Fruit fly (Drosophila melanogaster) whole organism, embryonic: ENCODE data around the gene Sap30.

Experiments used
- Adf1 ChIP-seq: fragments of 200-800 bp; sonication (Bioruptor generic); IDR thresholded peaks from 2 replicates; pipeline ENCODE4 v1.3.6; 2022; ENCODE audit warnings: missing biosample characterization, missing genetic modification characterization
- CG11398 ChIP-seq: fragments of 200-800 bp; sonication (Bioruptor generic); optimal IDR thresholded peaks from 2 replicates; lab custom pipeline; 2016; ENCODE audit warnings: missing biosample characterization, missing genetic modification characterization
- CG13123 ChIP-seq: fragments of 200-800 bp; sonication (Bioruptor generic); optimal IDR thresholded peaks from 2 replicates; lab custom pipeline; 2016; ENCODE audit warnings: missing biosample characterization, missing genetic modification characterization
- CG1529 ChIP-seq: fragments of 200-800 bp; sonication (Bioruptor generic); optimal IDR thresholded peaks from 3 replicates; lab custom pipeline; 2018; ENCODE audit warnings: missing biosample characterization, missing genetic modification characterization
- CG17385 ChIP-seq: fragments of 200-800 bp; sonication (Bioruptor generic); optimal IDR thresholded peaks from 3 replicates; lab custom pipeline; 2018; ENCODE audit warnings: missing biosample characterization, mild to moderate bottlenecking, missing genetic modification characterization
- CG2120 ChIP-seq: fragments of 200-800 bp; sonication (Bioruptor generic); optimal IDR thresholded peaks from 3 replicates; lab custom pipeline; 2016; ENCODE audit warnings: missing biosample characterization, missing genetic modification characterization
- CG2202 ChIP-seq: fragments of 200-800 bp; sonication (Bioruptor generic); optimal IDR thresholded peaks from 2 replicates; lab custom pipeline; 2018; ENCODE audit warnings: missing biosample characterization, mild to moderate bottlenecking, missing genetic modification characterization
- CG3847 ChIP-seq: fragments of 200-800 bp; sonication (Bioruptor generic); IDR thresholded peaks from 2 replicates; pipeline ENCODE4 v1.3.6; 2022; ENCODE audit warnings: missing biosample characterization, missing genetic modification characterization
- CG4282 ChIP-seq: fragments of 200-800 bp; sonication (Bioruptor generic); optimal IDR thresholded peaks from 2 replicates; lab custom pipeline; 2016; ENCODE audit warnings: missing biosample characterization, missing genetic modification characterization
- CG6175 ChIP-seq: fragments of 200-800 bp; sonication (Bioruptor generic); IDR thresholded peaks from 3 replicates; pipeline ENCODE4 v1.3.6; 2022; ENCODE audit warnings: missing biosample characterization, missing genetic modification characterization
- CG6813 ChIP-seq: fragments of 200-800 bp; sonication (Bioruptor generic); optimal IDR thresholded peaks from 2 replicates; lab custom pipeline; 2017; ENCODE audit warnings: missing biosample characterization, missing genetic modification characterization, mild to moderate bottlenecking, moderate library complexity, missing genetic modification reagents
- CG7556 ChIP-seq: fragments of 200-800 bp; sonication (Bioruptor generic); optimal IDR thresholded peaks from 2 replicates; lab custom pipeline; 2017; ENCODE audit warnings: missing biosample characterization, mild to moderate bottlenecking, missing genetic modification characterization
- CG7745 ChIP-seq: fragments of 200-800 bp; sonication (Bioruptor generic); optimal IDR thresholded peaks from 2 replicates; lab custom pipeline; 2018; ENCODE audit warnings: missing biosample characterization, mild to moderate bottlenecking, missing genetic modification characterization, moderate library complexity
- CG9727 ChIP-seq: fragments of 200-800 bp; sonication (Bioruptor generic); optimal IDR thresholded peaks from 3 replicates; lab custom pipeline; 2017; ENCODE audit warnings: missing biosample characterization, mild to moderate bottlenecking, missing genetic modification characterization
- CoRest ChIP-seq: fragments of 200-800 bp; sonication (Bioruptor generic); optimal IDR thresholded peaks from 3 replicates; lab custom pipeline; 2018; ENCODE audit warnings: missing biosample characterization, mild to moderate bottlenecking, missing genetic modification characterization, moderate library complexity
- Dbx ChIP-seq: fragments of 200-800 bp; sonication (Bioruptor generic); IDR thresholded peaks from 3 replicates; pipeline ENCODE4 v1.3.6; 2022; ENCODE audit warnings: missing biosample characterization, missing genetic modification characterization
- Ets65A ChIP-seq: fragments of 200-800 bp; sonication (Bioruptor generic); peaks from one replicate; lab custom pipeline; 2016; ENCODE audit warnings: missing biosample characterization, missing genetic modification characterization
- GATAe ChIP-seq: fragments of 200-800 bp; sonication (Bioruptor generic); conservative IDR thresholded peaks from 2 replicates; pipeline ENCODE4 v1.3.6; 2022; ENCODE audit warnings: missing biosample characterization, missing genetic modification characterization
- Myb ChIP-seq: fragments of 200-800 bp; sonication (Bioruptor generic); optimal IDR thresholded peaks from 2 replicates; lab custom pipeline; 2016; ENCODE audit warnings: missing biosample characterization, missing genetic modification characterization
- Neu2 ChIP-seq: fragments of 200-800 bp; sonication (Bioruptor generic); optimal IDR thresholded peaks from 3 replicates; lab custom pipeline; 2016; ENCODE audit warnings: missing biosample characterization, missing genetic modification characterization, borderline replicate concordance
- Oaz ChIP-seq: fragments of 200-800 bp; sonication (Bioruptor generic); IDR thresholded peaks from 2 replicates; pipeline ENCODE4 v1.3.6; 2022; ENCODE audit warnings: missing biosample characterization, missing genetic modification characterization
- Sox100B ChIP-seq: fragments of 200-800 bp; sonication (Bioruptor generic); optimal IDR thresholded peaks from 3 replicates; lab custom pipeline; 2018; ENCODE audit warnings: missing biosample characterization, mild to moderate bottlenecking, missing genetic modification characterization
- Sry-β ChIP-seq: fragments of 200-800 bp; sonication (Bioruptor generic); optimal IDR thresholded peaks from 2 replicates; lab custom pipeline; 2018; ENCODE audit warnings: missing biosample characterization, mild to moderate bottlenecking, missing genetic modification characterization, moderate library complexity
- Vsx1 ChIP-seq: fragments of 200-800 bp; sonication (Bioruptor generic); optimal IDR thresholded peaks from 2 replicates; lab custom pipeline; 2017; ENCODE audit warnings: missing biosample characterization, mild to moderate bottlenecking, missing genetic modification characterization, missing genetic modification reagents
- bigmax ChIP-seq: fragments of 200-800 bp; sonication (Bioruptor generic); optimal IDR thresholded peaks from 2 replicates; lab custom pipeline; 2018; ENCODE audit warnings: missing biosample characterization, mild to moderate bottlenecking, missing genetic modification characterization
- bsh ChIP-seq, 2 experiments: fragments of 200-800 bp; sonication (Bioruptor generic); optimal IDR thresholded peaks; 2 replicates each; lab custom pipeline; 2017 to 2018; ENCODE audit warnings: mild to moderate bottlenecking in 2 of 2, missing biosample characterization in 2 of 2, missing genetic modification characterization in 2 of 2, moderate library complexity in 1 of 2
- crol ChIP-seq: fragments of 200-800 bp; sonication (Bioruptor generic); IDR thresholded peaks from 2 replicates; pipeline ENCODE4 v1.3.6; 2022; ENCODE audit warnings: missing biosample characterization, missing genetic modification characterization
- dmrt99B ChIP-seq: fragments of 200-800 bp; sonication (Bioruptor generic); optimal IDR thresholded peaks from 2 replicates; lab custom pipeline; 2018; ENCODE audit warnings: missing biosample characterization, mild to moderate bottlenecking, missing genetic modification characterization, moderate library complexity
- fd3F ChIP-seq: fragments of 200-800 bp; sonication (Bioruptor generic); optimal IDR thresholded peaks from 2 replicates; lab custom pipeline; 2018; ENCODE audit warnings: missing biosample characterization, mild to moderate bottlenecking, missing genetic modification characterization, moderate library complexity
- fu2 ChIP-seq: fragments of 200-800 bp; sonication (Bioruptor generic); optimal IDR thresholded peaks from 2 replicates; lab custom pipeline; 2016; ENCODE audit warnings: missing biosample characterization, missing genetic modification characterization
- gem ChIP-seq: fragments of 200-800 bp; sonication (Bioruptor generic); optimal IDR thresholded peaks from 2 replicates; lab custom pipeline; 2019; ENCODE audit warnings: missing biosample characterization, mild to moderate bottlenecking, missing genetic modification characterization, moderate library complexity
- gfzf ChIP-seq: fragments of 200-800 bp; sonication (Bioruptor generic); optimal IDR thresholded peaks from 2 replicates; lab custom pipeline; 2016; ENCODE audit warnings: missing biosample characterization, mild to moderate bottlenecking, missing genetic modification characterization, moderate library complexity
- gsb ChIP-seq: fragments of 200-800 bp; sonication (Bioruptor generic); IDR thresholded peaks from 2 replicates; pipeline ENCODE4 v1.3.6; 2022; ENCODE audit warnings: missing biosample characterization, missing genetic modification characterization
- hkb ChIP-seq, 2 experiments: fragments of 200-800 bp in 1 of 2; fragments of >200 bp in 1 of 2; sonication (Bioruptor generic) in 1 of 2; IDR thresholded peaks in 1 of 2; optimal IDR thresholded peaks in 1 of 2; 2 replicates each; pipeline versions ENCODE4 v1.3.6 to Lab custom; 2017 to 2022; ENCODE audit warnings: missing biosample characterization in 1 of 2, missing genetic modification characterization in 1 of 2
- lbe ChIP-seq: fragments of 200-800 bp; sonication (Bioruptor generic); optimal IDR thresholded peaks from 2 replicates; lab custom pipeline; 2016; ENCODE audit warnings: missing biosample characterization, mild to moderate bottlenecking, missing genetic modification characterization
- pum ChIP-seq: fragments of 200-800 bp; sonication (Bioruptor generic); optimal IDR thresholded peaks from 2 replicates; lab custom pipeline; 2016; ENCODE audit warnings: missing biosample characterization, missing genetic modification characterization
- ranshi ChIP-seq: fragments of 200-800 bp; sonication (Bioruptor generic); IDR thresholded peaks from 2 replicates; pipeline ENCODE4 v1.3.6; 2022; ENCODE audit warnings: missing biosample characterization, missing genetic modification characterization
- row ChIP-seq: fragments of 200-800 bp; sonication (Bioruptor generic); IDR thresholded peaks from 3 replicates; pipeline ENCODE4 v1.3.6; 2022; ENCODE audit warnings: missing biosample characterization, missing genetic modification characterization
- sc ChIP-seq, 3 experiments: fragments of >200 bp in 2 of 3; fragments of 200-800 bp in 1 of 3; sonication (Bioruptor generic) in 1 of 3; optimal IDR thresholded peaks; 2 replicates in 2 of 3; 3 replicates in 1 of 3; lab custom pipeline; 2017; ENCODE audit warnings: mild to moderate bottlenecking in 1 of 3, missing biosample characterization in 1 of 3, missing genetic modification characterization in 1 of 3, missing genetic modification reagents in 1 of 3
- seq ChIP-seq: fragments of 200-800 bp; sonication (Bioruptor generic); IDR thresholded peaks from 2 replicates; pipeline ENCODE4 v1.3.6; 2022; ENCODE audit warnings: missing biosample characterization, missing genetic modification characterization
- sim ChIP-seq: fragments of 200-800 bp; sonication (Bioruptor generic); IDR thresholded peaks from 2 replicates; pipeline ENCODE4 v1.3.6; 2022; ENCODE audit warnings: missing biosample characterization, missing genetic modification characterization

Sap30 gene

dm6 chrX:16816500-16816899 is 29.4 kb downstream of the Sap30 start (continued):
- no peak for TF ChIP-seq CG7745 (tag; lab: Kevin White, UChicago)
- TF ChIP-seq CG4282 (GFP tag; lab: Kevin White, UChicago), result no peak
- no peak for TF ChIP-seq bigmax (GFP tag; lab: Kevin White, UChicago)
- peak; percentile 83 for TF ChIP-seq Adf1 (GFP tag; lab: Robert Waterston, UW)
- no peak for TF ChIP-seq CG6813 (GFP tag; lab: Kevin White, UChicago)
- no peak for TF ChIP-seq fd3F (GFP tag; lab: Kevin White, UChicago)
- no peak for TF ChIP-seq gsb (GFP tag; lab: Robert Waterston, UW)
- TF ChIP-seq CG6175 (GFP tag; lab: Robert Waterston, UW), result no peak
- no peak for TF ChIP-seq Dbx (GFP tag; lab: Robert Waterston, UW)
- peak; percentile 56 for TF ChIP-seq row
- TF ChIP-seq CG2120 (GFP tag; lab: Kevin White, UChicago), result no peak
- TF ChIP-seq pum (GFP tag; lab: Kevin White, UChicago), result no peak
- no peak for TF ChIP-seq Vsx1 (GFP tag; lab: Kevin White, UChicago)
- TF ChIP-seq CG7556 (GFP tag; lab: Kevin White, UChicago), result peak; percentile 12
- TF ChIP-seq sc (optimal IDR thresholded peaks at IDR 0.05; lab: Kevin White, UChicago), result no peak
- TF ChIP-seq sc (GFP tag; optimal IDR thresholded peaks at IDR 0.05; lab: Kevin White, UChicago), result no peak
- TF ChIP-seq hkb (optimal IDR thresholded peaks at IDR 0.05; lab: Kevin White, UChicago), result no peak
- TF ChIP-seq hkb (GFP tag; IDR thresholded peaks at IDR 0.05; lab: Robert Waterston, UW), result no peak
- peak; percentile 85 for TF ChIP-seq Sry-β (GFP tag; lab: Kevin White, UChicago)
- peak; percentile 8 for TF ChIP-seq dmrt99B (tag; lab: Kevin White, UChicago)
- TF ChIP-seq CoRest, result peak; percentile 6
- TF ChIP-seq CG3847 (GFP tag; lab: Robert Waterston, UW), result no peak
- TF ChIP-seq bsh (GFP tag; optimal IDR thresholded peaks at IDR 0.05; lab: Kevin White, UChicago), result no peak
- no peak for TF ChIP-seq crol (GFP tag; lab: Robert Waterston, UW)
- peak; percentile 37; the same call in 1 of the 2 replicates for TF ChIP-seq sim (GFP tag; lab: Robert Waterston, UW)
- no peak for TF ChIP-seq CG13123 (GFP tag; lab: Kevin White, UChicago)
- no peak for TF ChIP-seq Neu2 (GFP tag; lab: Kevin White, UChicago)
- peak; percentile 0 for TF ChIP-seq CG9727 (GFP tag; lab: Kevin White, UChicago)
- TF ChIP-seq gem, result peak; percentile 8
- no peak for TF ChIP-seq GATAe (GFP tag; lab: Robert Waterston, UW)
- no peak for TF ChIP-seq fu2
- TF ChIP-seq Ets65A (GFP tag; lab: Kevin White, UChicago), result peak; percentile 7
- peak; percentile 31 for TF ChIP-seq Sox100B
- TF ChIP-seq CG17385 (GFP tag; lab: Kevin White, UChicago), result no peak

- no peak for TF ChIP-seq lbe (GFP tag; lab: Kevin White, UChicago)
- TF ChIP-seq CG1529 (GFP tag; lab: Kevin White, UChicago), result no peak
- TF ChIP-seq ranshi (GFP tag; lab: Robert Waterston, UW), result no peak
- TF ChIP-seq Myb (GFP tag; lab: Kevin White, UChicago), result no peak
- no peak for TF ChIP-seq seq
- TF ChIP-seq CG2202 (tag; lab: Kevin White, UChicago), result no peak
- no peak for TF ChIP-seq gfzf (GFP tag; lab: Kevin White, UChicago)
- no peak for TF ChIP-seq Oaz (GFP tag; lab: Robert Waterston, UW)
- no peak for TF ChIP-seq CG11398 (GFP tag; lab: Kevin White, UChicago)
Measured at dm6 chrX:16818186-16818585, 31.1 kb downstream of the Sap30 start.
